Worm (Caenorhabditis elegans): ENCODE results near the gene Y61A9LA.3.
"Not testable (repeated sequence)": the region's sequence is repeated elsewhere in the genome, so short reads cannot be mapped to it uniquely, and the experiment has no call there.

Gene Y61A9LA.3

DNA sequence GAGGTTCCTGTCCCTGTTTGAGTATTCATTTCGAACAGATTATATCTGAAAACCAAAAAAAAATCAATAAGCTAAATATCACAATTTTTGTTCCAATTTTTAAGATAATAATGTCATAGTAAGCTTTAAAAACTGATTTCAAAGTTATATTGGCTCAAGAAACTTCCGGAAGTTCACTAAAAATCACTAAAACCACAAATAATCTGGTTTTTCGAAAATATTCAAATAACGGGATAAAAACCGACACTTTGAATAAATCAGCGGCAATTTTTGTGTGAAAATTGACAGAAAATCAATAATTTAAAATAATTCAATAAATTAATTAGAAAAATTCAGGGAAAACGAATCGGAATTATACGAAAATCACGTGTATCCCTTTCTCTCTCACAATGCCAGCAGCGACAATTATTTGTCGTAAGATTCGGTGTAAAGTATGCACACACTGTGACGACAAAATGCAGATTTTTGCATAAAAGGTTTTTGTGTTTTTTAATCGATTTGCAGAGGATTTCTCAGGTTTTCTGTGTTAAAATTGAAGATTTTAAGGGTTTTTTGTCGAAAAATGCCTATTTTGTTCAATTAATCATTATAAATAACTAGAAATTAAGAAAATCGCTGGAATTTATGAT is 820 bp upstream of the Y61A9LA.3 start, which contains the start of gene sut-2:
Gene sut-2, minus strand, starts transcription at position 51 of the 629 bp plus-strand sequence.
- TF ChIP-seq unc-62 (GFP tag; optimal IDR thresholded peaks at IDR 0.05): no peak

DNA sequence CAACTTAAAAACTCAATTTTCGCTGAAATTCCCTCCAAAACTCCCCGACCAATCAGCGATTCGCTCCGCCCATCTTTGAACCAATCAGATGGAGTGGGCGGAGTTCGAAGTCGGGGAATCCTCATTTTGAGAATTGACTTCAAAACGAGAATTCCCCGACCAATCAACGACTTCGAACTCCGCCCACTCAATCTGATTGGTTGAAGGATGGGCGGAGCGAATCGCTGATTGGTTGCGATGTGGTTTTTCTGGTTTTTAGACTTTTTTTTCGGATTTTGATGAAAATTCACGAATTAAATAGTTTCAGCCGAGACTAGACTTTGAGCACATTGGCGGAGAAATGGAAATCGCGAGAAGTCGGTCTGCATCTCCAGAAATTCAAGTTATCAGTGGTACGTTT is 1.1 kb downstream of the Y61A9LA.3 start:
- no peak for TF ChIP-seq unc-62 (GFP tag; optimal IDR thresholded peaks at IDR 0.05)

DNA sequence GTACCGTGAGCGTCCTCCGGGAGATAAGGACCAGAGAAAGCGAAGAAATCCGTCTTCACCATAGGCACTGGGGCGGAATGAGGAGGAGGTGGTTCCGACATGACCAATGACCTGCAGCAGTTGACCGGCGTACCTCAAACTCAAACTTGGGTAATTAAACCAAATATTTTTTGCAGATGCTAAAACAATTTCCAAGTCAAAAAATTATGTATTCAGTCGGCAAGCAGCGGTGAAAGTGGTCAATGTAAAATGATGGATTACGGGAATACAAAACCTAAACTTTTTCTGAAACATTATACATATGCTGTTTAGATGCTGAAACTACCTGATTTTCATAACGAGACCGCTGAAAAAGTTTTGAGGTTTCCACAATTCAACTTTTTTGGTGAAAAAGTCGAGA is 2.9 kb downstream of the Y61A9LA.3 start, which contains the start of gene hpo-39:
Gene hpo-39, minus strand, starts transcription at position 101 of the 400 bp plus-strand sequence.
- not testable (repeated sequence) for TF ChIP-seq unc-62 (GFP tag; optimal IDR thresholded peaks at IDR 0.05)

DNA sequence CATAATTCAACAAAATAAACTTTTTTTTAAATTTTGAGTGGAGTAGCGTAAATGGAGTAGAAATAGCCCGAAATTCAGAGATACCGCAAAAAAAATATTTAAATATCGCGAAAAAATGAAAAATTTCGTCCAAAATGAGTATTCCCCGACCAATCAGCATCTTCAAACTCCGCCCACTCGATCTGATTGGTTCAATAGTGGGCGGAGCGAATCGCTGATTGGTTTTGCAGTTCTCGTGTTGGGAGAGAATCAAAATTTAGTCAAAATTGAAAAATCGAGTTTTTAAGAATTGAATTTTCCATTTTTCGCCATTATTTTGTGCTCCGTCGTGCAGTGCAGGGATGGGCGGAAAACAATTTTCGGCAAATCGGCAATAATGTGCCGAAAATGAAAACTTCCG is 4.5 kb downstream of the Y61A9LA.3 start:
- no peak for TF ChIP-seq unc-62 (GFP tag; optimal IDR thresholded peaks at IDR 0.05)

DNA sequence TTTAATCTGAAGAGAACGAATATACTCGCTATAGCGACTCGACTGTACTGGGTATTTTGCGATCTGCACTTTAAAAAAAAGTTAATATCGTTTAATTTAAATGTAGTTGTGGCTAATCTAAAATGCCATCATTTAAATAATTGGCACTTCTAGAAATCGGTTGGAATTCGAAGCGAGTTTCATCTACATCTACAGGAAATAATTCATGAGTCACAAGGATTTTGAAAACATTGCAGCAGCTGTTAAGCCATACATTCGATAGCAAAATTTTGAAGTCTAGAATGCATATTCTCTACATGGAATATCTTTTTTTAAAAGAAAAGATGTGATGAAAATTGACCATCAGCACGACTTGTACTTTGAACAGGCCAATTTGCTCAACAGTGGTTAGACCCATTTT is 9.7 kb downstream of the Y61A9LA.3 start:
- no peak for TF ChIP-seq unc-62 (GFP tag; optimal IDR thresholded peaks at IDR 0.05)

DNA sequence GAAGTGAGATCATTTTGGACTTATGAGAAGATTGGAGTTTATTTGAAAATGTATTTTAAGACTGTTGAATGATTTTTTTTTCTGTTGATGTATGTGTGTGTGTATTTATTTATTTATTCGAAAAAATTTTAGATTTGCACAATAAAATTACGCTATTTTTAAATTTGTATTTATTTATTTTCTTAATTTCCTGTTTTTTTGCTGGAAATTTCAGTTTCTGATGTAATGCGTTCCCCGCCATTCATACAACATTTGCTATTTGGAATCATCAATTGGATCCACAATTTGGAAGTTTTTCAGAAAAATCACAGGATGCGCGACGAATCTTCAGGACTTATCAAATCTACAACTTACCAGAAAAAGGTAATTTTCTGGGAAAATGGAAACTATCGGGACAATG is 14.1 kb downstream of the Y61A9LA.3 start, which contains the start of gene Y61A9LA.1:
Gene Y61A9LA.1, plus strand, starts transcription at position 301 of the 400 bp plus-strand sequence.
- TF ChIP-seq unc-62 (GFP tag; optimal IDR thresholded peaks at IDR 0.05): no peak

DNA sequence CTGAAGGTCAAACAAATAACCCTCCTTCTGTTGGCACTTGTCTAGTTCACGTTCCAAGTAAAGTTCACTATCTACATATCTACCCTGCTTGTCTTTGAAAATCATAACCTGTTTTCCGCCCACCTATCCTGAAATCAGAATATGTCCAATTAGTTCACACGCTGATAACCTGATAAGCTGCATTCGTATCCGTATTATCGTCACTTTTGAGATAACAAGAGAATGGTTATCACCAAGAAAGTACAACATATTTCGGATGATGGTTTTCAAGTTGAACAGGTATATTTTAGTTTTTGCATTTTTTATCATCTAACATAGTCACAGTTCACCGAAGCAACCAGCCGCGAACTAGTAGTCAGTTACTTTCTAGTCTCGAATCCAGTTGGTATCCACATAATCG is 19.9 kb downstream of the Y61A9LA.3 start:
- TF ChIP-seq unc-62 (GFP tag; optimal IDR thresholded peaks at IDR 0.05): no peak

DNA sequence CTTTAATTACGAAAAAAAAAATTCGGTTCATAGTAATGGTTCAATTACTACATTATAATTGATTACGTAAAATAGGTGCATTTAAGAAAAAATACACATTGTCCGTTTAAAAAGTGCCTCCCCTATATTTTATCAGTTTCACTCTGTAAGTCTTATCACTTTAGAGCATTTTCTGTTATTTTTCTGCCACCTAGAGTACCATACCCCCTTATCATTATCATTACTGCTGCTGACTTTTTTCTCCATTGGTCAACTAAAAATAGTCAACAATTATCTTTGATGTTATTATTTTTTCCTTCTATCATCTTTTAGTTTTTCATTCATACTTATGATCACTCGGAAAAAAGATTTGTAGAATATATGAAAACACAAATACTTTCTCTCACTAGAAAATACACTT is 27.6 kb downstream of the Y61A9LA.3 start:
- TF ChIP-seq unc-62 (GFP tag; optimal IDR thresholded peaks at IDR 0.05): no peak

DNA sequence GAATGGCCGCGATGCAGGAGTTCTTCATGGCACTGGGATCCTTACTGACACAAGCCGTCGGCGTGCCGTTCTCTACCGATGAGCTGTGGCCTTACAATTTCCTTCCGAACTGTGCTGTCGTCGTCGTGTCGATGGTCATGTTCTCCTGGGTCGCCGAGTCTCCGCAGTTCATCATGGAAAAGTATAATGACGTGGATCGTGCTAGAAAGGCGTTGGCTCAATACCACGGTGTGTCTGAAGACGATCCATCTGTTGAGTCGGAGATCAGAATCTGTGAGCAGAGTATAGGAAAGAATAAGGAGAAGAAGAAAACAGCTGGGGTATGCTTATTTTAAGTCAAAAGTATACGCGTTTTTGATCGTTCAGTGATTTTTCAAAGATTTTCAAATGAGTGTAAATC is 28.3 kb downstream of the Y61A9LA.3 start:
- no peak for TF ChIP-seq unc-62 (GFP tag; optimal IDR thresholded peaks at IDR 0.05)

DNA sequence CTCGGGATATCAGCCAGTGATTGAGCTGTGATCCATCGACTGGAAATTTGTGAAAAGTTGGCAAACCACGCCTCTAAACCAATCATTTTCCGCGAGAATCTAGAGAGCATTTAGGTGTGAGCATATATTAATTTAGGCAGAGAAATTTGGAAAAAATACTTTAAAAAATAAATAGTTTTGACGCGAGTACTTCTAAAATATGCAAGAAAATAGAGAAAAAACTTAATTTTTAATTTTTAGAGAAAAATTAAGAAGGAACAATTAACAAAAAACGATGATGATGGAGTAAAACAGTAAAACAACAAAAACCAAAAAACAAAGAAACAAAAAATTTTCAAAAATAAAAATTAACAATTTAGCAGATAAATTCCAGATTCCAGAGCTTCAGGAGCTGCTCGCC is 35.9 kb downstream of the Y61A9LA.3 start, which contains the start of gene txt-6:
Gene txt-6, minus strand, starts transcription at position 101 of the 400 bp plus-strand sequence.
- TF ChIP-seq unc-62 (GFP tag; optimal IDR thresholded peaks at IDR 0.05): no peak

DNA sequence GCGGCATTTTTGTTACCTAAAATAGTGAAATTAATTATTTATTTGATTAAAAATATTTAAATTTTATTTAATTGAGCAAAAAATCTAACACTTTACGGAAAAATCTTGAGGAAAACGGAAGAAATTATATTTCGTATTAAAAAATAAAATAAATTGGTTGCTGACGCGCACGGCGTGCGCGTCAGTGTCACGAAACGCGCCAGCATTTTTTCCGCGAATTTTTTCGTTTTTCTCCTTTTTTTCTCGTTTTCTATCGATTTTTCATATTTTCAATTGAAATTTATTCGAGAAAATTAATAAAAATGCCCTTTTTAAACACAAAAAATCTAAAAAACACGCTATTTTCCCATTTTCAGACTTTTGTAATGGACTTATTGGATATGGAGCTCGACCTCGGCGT is 44.9 kb downstream of the Y61A9LA.3 start, which contains the start of the genes Y61A9LA.10 and F54D11.4:
Gene Y61A9LA.10, minus strand, starts transcription at position 16 of the 400 bp plus-strand sequence.
Gene F54D11.4, plus strand, starts transcription at position 350 of the 400 bp plus-strand sequence.
- no peak for TF ChIP-seq unc-62 (GFP tag; optimal IDR thresholded peaks at IDR 0.05)

DNA sequence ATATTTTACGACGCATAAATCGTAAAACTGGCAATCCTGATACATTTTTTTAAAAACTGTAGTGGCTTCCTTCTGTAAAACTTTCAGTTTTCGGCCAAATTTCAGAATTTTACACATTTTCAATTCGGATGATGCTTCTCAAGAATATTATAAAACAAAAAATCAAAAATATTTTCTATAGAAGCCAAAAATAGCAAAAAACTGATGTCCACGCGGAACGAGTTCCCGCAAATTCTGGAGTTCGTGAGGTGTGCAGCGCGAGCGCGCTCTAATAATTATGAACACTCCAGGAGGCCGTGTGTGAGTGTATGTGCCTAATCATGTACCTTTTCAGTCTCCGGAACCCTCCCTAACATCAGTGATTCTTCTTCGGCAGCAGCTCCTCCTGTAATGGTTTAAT is 46.3 kb downstream of the Y61A9LA.3 start, which contains the start of gene sumv-2:
Gene sumv-2, plus strand, starts transcription at position 301 of the 400 bp plus-strand sequence.
- TF ChIP-seq unc-62 (GFP tag; optimal IDR thresholded peaks at IDR 0.05): no peak

DNA sequence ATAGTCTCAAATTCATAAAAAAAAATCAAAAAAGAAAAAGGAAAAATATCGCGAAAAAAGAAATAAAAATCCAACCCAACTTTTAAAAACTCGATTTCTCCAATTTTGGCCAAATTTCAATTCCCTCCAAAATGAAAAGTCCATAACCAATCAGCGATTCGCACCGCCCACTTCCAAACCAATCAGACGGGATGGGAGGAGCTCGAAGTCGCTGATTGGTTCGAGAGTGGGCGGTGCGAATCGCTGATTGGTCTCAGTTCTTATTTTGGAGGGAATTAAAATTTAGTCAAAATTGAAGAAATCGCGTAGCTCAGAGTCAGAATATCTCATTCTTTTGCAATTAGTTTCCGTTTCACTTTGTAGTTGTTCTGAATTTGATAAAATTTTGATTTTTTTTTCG is 52.6 kb downstream of the Y61A9LA.3 start:
- no peak for TF ChIP-seq unc-62 (GFP tag; optimal IDR thresholded peaks at IDR 0.05)

DNA sequence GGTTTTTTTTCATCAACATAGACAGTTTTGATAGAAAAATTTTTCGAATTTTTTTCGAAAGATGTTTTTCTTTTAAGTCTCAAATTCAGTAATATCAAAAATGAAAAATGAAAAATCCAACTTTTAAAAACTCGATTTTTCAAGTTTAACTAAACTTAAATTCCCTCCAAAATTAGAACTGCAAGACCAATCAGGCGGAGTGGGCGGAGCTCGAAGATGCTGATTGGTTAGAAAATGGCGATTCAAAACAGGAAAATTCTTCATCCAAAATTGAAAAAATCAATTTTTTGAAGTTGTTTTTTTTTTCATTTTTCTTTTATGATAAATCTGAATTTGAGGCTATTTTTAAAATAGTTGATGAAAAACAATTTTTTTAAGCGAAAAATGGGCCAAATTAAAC is 53.8 kb downstream of the Y61A9LA.3 start:
- no peak for TF ChIP-seq unc-62 (GFP tag; optimal IDR thresholded peaks at IDR 0.05)

DNA sequence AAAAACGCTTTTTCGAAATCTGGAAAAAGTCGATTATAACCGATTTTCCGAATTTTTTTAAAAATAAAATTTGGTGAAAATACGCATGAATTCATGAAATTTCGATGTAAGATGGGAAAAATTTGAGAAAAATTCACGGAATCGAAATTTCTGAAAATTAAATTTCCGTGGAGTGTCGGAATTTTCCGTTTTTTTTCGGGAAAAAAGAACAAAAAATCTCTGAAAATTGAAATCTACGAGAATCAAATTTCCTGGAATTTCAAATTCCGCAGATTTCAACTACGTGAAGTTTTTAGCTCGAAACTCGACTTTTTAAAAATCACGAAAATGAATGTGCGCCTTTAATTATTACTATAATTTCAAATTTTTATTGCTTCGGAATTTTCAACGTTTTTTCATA is 55.4 kb downstream of the Y61A9LA.3 start:
- TF ChIP-seq unc-62 (GFP tag; optimal IDR thresholded peaks at IDR 0.05): no peak

DNA sequence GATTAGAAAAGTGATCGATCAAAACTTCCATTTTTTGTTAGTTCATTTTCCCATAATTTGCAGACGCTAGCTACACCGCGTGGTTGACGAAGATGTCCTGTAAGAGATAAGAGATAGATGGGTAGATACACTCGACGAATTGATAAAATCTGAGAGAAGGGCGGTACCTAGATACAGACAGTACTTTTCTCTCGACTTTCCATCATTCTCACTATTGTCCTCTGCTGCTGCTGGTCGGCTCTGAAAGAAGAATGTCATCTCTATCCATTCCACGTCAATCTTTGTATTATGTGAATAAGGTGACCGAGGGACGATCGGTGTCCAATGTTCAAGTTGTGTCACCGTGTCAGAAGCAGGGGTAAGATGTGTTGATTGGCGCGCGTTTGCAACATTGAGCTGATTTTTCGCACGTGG is 57.6 kb downstream of the Y61A9LA.3 start, which contains the start of gene pmt-2:
Gene pmt-2, plus strand, starts transcription at position 64 of the 414 bp plus-strand sequence.
- no peak for TF ChIP-seq unc-62 (GFP tag; optimal IDR thresholded peaks at IDR 0.05)

DNA sequence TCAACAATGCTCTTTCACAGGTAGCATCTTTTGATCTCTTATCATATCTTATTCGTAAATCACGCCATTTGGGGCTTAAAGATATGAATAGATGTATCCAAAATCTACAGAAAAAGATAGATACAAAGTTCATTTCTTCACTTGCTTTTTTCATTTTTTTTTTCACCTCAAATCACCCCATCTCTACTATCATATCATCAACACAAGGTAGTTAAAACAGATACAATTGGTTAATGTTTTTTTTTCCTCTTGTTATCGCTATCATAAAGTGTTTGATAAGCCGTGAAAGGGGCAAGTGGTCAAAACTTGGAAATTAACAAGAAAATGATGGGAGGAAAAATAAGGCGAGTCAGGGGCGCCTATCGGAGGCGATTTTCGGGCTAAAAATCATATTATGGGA is 59.3 kb downstream of the Y61A9LA.3 start:
- no peak for TF ChIP-seq unc-62 (GFP tag; optimal IDR thresholded peaks at IDR 0.05)

All from whole organism, dauer.